Worm (Caenorhabditis elegans) whole organism, late embryonic: ENCODE measurements around the gene C10A4.10.

Source experiments
- K09A11.1 ChIP-seq: sonication (generic microtip); optimal IDR thresholded peaks from 2 replicates; lab custom pipeline; 2017; ENCODE audit warnings: antibody characterized with exemption, mild to moderate bottlenecking, missing genetic modification characterization, missing compliant biosample characterization; ENCODE audit not compliant: insufficient read depth
- T23F11.4 ChIP-seq: fragments of 200-800 bp; sonication (Bioruptor generic); optimal IDR thresholded peaks from 2 replicates; lab custom pipeline; 2018; ENCODE audit warnings: mild to moderate bottlenecking, missing genetic modification characterization, missing compliant biosample characterization
- ceh-31 ChIP-seq: sonication (generic microtip); optimal IDR thresholded peaks from 2 replicates; lab custom pipeline; 2016; ENCODE audit warnings: missing genetic modification characterization, missing compliant biosample characterization
- dve-1 ChIP-seq: sonication (generic microtip); optimal IDR thresholded peaks from 2 replicates; lab custom pipeline; 2017; ENCODE audit warnings: antibody characterized with exemption, mild to moderate bottlenecking, missing genetic modification characterization, missing compliant biosample characterization
- eyg-1 ChIP-seq: sonication (generic microtip); optimal IDR thresholded peaks from 2 replicates; lab custom pipeline; 2016; ENCODE audit warnings: missing genotype, missing genetic modification characterization, missing compliant biosample characterization
- fkh-10 ChIP-seq: fragments of 150-350 bp; optimal IDR thresholded peaks from 2 replicates; lab custom pipeline; 2014; ENCODE audit warnings: missing biosample characterization, missing genetic modification reagents, missing genetic modification characterization
- hlh-15 ChIP-seq: sonication (generic microtip); optimal IDR thresholded peaks from 2 replicates; lab custom pipeline; 2016; ENCODE audit warnings: missing genetic modification characterization, missing compliant biosample characterization
- nfya-1 ChIP-seq: sonication (generic microtip); optimal IDR thresholded peaks from 2 replicates; lab custom pipeline; 2017; ENCODE audit warnings: missing genetic modification characterization, mild to moderate bottlenecking, missing compliant biosample characterization, antibody characterized with exemption, moderate library complexity
- nhr-11 ChIP-seq: fragments of 150-350 bp; optimal IDR thresholded peaks from 2 replicates; lab custom pipeline; 2014; ENCODE audit warnings: missing biosample characterization, missing genetic modification characterization
- rnt-1 ChIP-seq: sonication (generic microtip); optimal IDR thresholded peaks from 2 replicates; lab custom pipeline; 2016; ENCODE audit warnings: missing genetic modification characterization, missing compliant biosample characterization
- tbx-2 ChIP-seq: sonication (generic microtip); optimal IDR thresholded peaks from 2 replicates; lab custom pipeline; 2016; ENCODE audit warnings: missing genetic modification characterization, missing compliant biosample characterization
- zip-5 ChIP-seq: sonication (generic microtip); optimal IDR thresholded peaks from 2 replicates; lab custom pipeline; 2016; ENCODE audit warnings: missing genetic modification characterization, missing compliant biosample characterization

- no peak for TF ChIP-seq rnt-1 (tag; lab: Kevin White, UChicago)
- TF ChIP-seq dve-1 (tag; lab: Kevin White, UChicago) = no peak
- no peak for TF ChIP-seq tbx-2 (tag; lab: Kevin White, UChicago)
- TF ChIP-seq K09A11.1 (tag; lab: Kevin White, UChicago) = no peak
- no peak for TF ChIP-seq fkh-10 (GFP tag; lab: Kevin White, UChicago)
- TF ChIP-seq T23F11.4 (GFP tag; lab: Kevin White, UChicago) = no peak
- no peak for TF ChIP-seq nhr-11 (tag; lab: Kevin White, UChicago)
- TF ChIP-seq eyg-1 (tag; lab: Kevin White, UChicago) = no peak
- no peak for TF ChIP-seq zip-5 (tag; lab: Kevin White, UChicago)
- no peak for TF ChIP-seq hlh-15 (tag; lab: Kevin White, UChicago)
- no peak for TF ChIP-seq ceh-31 (tag; lab: Kevin White, UChicago)
- TF ChIP-seq nfya-1 = no peak
Measured at ce11 chrX:7420571-7420970, 21.9 kb downstream of the C10A4.10 start, which contains the start of gene C10A4.9.
